Fruit fly (Drosophila melanogaster) S2 (cell line): Measurements from ENCODE around the gene CG7276.

ENCODE experiments used
- CG8478 ChIP-seq: fragments of >200 bp; optimal IDR thresholded peaks from 2 replicates; lab custom pipeline; 2018
- CTCF ChIP-seq, 2 experiments: fragments of >200 bp; optimal IDR thresholded peaks; 2 replicates each; lab custom pipeline; 2018

DNA sequence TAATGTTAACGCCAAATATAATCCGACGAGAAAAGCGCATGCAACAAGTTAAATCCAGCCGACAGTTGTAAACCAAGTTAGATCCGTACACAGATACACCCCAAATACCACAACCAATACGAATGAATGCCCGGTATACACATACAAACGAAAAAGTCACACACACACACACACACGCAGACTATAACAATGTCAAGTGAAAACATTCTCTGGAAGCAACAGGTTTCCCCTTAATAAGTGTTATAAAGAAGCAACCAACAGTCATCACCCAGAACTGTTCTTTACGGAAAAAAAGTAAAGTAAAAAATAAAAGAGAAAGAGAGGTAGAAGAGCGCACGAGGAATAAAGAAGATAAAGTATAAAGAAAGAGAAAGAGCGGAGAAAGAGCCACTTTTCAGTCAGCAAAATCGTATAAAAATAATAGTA lies 37.8 kb downstream of the CG7276 start:
- TF ChIP-seq CTCF (optimal IDR thresholded peaks at IDR 0.05; lab: Kevin White, UChicago) (no peak), CG8478 (lab: Kevin White, UChicago) (no peak)
